Fruit fly (Drosophila melanogaster) whole organism, embryonic: ENCODE results near the gene dls.

ENCODE experiments used
- BtbVII ChIP-seq: fragments of 200-800 bp; sonication (Bioruptor generic); optimal IDR thresholded peaks from 3 replicates; lab custom pipeline; 2017; ENCODE audit warnings: missing biosample characterization, mild to moderate bottlenecking, missing genetic modification characterization
- CG14441 ChIP-seq: fragments of 200-800 bp; sonication (Bioruptor generic); IDR thresholded peaks from 2 replicates; pipeline ENCODE4 v1.3.6; 2022; ENCODE audit warnings: missing biosample characterization, missing genetic modification characterization
- CG18599 ChIP-seq: fragments of 200-800 bp; sonication (Bioruptor generic); optimal IDR thresholded peaks from 3 replicates; lab custom pipeline; 2017; ENCODE audit warnings: missing biosample characterization, missing genetic modification characterization, mild to moderate bottlenecking, moderate library complexity, missing genetic modification reagents
- CG9932 ChIP-seq: fragments of 200-800 bp; sonication (Bioruptor generic); IDR thresholded peaks from 2 replicates; pipeline ENCODE4 v1.3.6; 2022; ENCODE audit warnings: missing biosample characterization, missing genetic modification characterization
- E2f2 ChIP-seq: fragments of 200-800 bp; sonication (Bioruptor generic); IDR thresholded peaks from 2 replicates; pipeline ENCODE4 v1.3.6; 2022; ENCODE audit warnings: missing biosample characterization, missing genetic modification characterization
- Rfx ChIP-seq: fragments of 200-800 bp; sonication (Bioruptor generic); IDR thresholded peaks from 2 replicates; pipeline ENCODE4 v1.3.6; 2022; ENCODE audit warnings: missing biosample characterization, missing genetic modification characterization
- al ChIP-seq: fragments of 200-800 bp; sonication (Bioruptor generic); IDR thresholded peaks from 2 replicates; pipeline ENCODE4 v1.3.6; 2022; ENCODE audit warnings: missing biosample characterization, missing genetic modification characterization
- bcd ChIP-seq: fragments of 200-800 bp; sonication (Bioruptor generic); optimal IDR thresholded peaks from 2 replicates; lab custom pipeline; 2017; ENCODE audit warnings: missing biosample characterization, mild to moderate bottlenecking, missing genetic modification characterization
- grau ChIP-seq: fragments of 200-800 bp; optimal IDR thresholded peaks from 3 replicates; lab custom pipeline; 2019; ENCODE audit warnings: missing biosample characterization, mild to moderate bottlenecking, missing genetic modification characterization, moderate library complexity
- hkb ChIP-seq, 2 experiments: fragments of 200-800 bp in 1 of 2; fragments of >200 bp in 1 of 2; sonication (Bioruptor generic) in 1 of 2; IDR thresholded peaks in 1 of 2; optimal IDR thresholded peaks in 1 of 2; 2 replicates each; pipeline versions ENCODE4 v1.3.6 to Lab custom; 2017 to 2022; ENCODE audit warnings: missing biosample characterization in 1 of 2, missing genetic modification characterization in 1 of 2
- p53 ChIP-seq: fragments of 200-800 bp; sonication (Bioruptor generic); optimal IDR thresholded peaks from 2 replicates; lab custom pipeline; 2016; ENCODE audit warnings: missing biosample characterization, missing genetic modification characterization

DNA sequence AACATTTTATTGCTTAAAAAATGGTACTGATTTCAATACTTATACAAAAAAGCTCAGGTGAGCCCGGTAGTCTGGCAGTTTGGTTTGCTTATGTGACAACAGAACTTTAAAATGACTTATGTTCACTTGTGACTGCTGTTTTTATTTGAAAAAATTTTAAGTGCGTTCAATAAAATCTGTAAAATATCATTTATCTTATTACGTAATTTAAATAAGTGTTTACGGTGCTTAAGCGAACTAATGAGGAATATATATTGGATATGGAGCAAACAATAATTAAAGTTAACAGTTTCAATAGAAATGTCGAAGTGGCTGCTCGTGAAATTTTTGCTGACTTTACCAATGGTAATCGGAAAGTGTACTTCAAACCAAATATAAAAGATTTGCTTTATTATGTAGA is at the start of gene dls:
- TF ChIP-seq CG9932 (GFP tag; lab: Robert Waterston, UW), result no peak
- TF ChIP-seq CG14441, result no peak
- TF ChIP-seq BtbVII (GFP tag; lab: Kevin White, UChicago), result no peak
- no peak for TF ChIP-seq p53 (GFP tag; lab: Kevin White, UChicago)
- no peak for TF ChIP-seq grau (tag; lab: Kevin White, UChicago)
- no peak for TF ChIP-seq CG18599 (GFP tag; lab: Kevin White, UChicago)
- no peak for TF ChIP-seq hkb (optimal IDR thresholded peaks at IDR 0.05; lab: Kevin White, UChicago)
- TF ChIP-seq hkb (GFP tag; IDR thresholded peaks at IDR 0.05; lab: Robert Waterston, UW), result no peak
- no peak for TF ChIP-seq bcd (GFP tag; lab: Kevin White, UChicago)
- no peak for TF ChIP-seq Rfx (GFP tag; lab: Robert Waterston, UW)
- no peak for TF ChIP-seq al (GFP tag; lab: Robert Waterston, UW)
- no peak for TF ChIP-seq E2f2 (GFP tag; lab: Robert Waterston, UW)
